Fruit fly (Drosophila melanogaster): Measurements from ENCODE around the gene Cox17.

dm6 chrX:15068537-15068936 is 16.0 kb downstream of the Cox17 start:
- TF ChIP-seq Jra (GFP tag; optimal IDR thresholded peaks at IDR 0.05) (no peak), sv (GFP tag; optimal IDR thresholded peaks at IDR 0.05) (no peak), HLH106 (tag; optimal IDR thresholded peaks at IDR 0.05) (no peak), usp (GFP tag; optimal IDR thresholded peaks at IDR 0.05) (no peak), fru (GFP tag; optimal IDR thresholded peaks at IDR 0.05) (no peak)
